Fruit fly (Drosophila melanogaster) whole organism, adult: ENCODE measurements around the gene CG15211.

Source experiments
- CG11617 ChIP-seq: fragments of 200-800 bp; sonication (Bioruptor generic); optimal IDR thresholded peaks from 2 replicates; lab custom pipeline; 2017; ENCODE audit warnings: mild to moderate bottlenecking, missing biosample characterization, missing genetic modification reagents, missing genetic modification characterization
- CG12768 ChIP-seq: fragments of 200-800 bp; sonication (Bioruptor generic); optimal IDR thresholded peaks from 2 replicates; lab custom pipeline; 2017; ENCODE audit warnings: missing biosample characterization, missing genetic modification characterization, mild to moderate bottlenecking, moderate library complexity, missing genetic modification reagents
- CG14711 ChIP-seq: fragments of 200-800 bp; sonication (Bioruptor generic); optimal IDR thresholded peaks from 2 replicates; lab custom pipeline; 2018; ENCODE audit warnings: missing biosample characterization, mild to moderate bottlenecking, missing genetic modification characterization, moderate library complexity
- CG1620 ChIP-seq: fragments of 200-800 bp; sonication (Bioruptor generic); optimal IDR thresholded peaks from 2 replicates; lab custom pipeline; 2016; ENCODE audit warnings: missing biosample characterization, missing genetic modification characterization
- CG33017 ChIP-seq: fragments of 200-800 bp; sonication (Bioruptor generic); optimal IDR thresholded peaks from 2 replicates; lab custom pipeline; 2018; ENCODE audit warnings: missing biosample characterization, mild to moderate bottlenecking, missing genetic modification characterization, moderate library complexity
- CG5204 ChIP-seq: fragments of 200-800 bp; sonication (Bioruptor generic); optimal IDR thresholded peaks from 2 replicates; lab custom pipeline; 2016; ENCODE audit warnings: missing biosample characterization, missing genetic modification characterization
- CG7045 ChIP-seq: fragments of 200-800 bp; sonication (Bioruptor generic); optimal IDR thresholded peaks from 2 replicates; lab custom pipeline; 2017; ENCODE audit warnings: missing biosample characterization, mild to moderate bottlenecking, missing genetic modification characterization
- CG7101 ChIP-seq: fragments of 200-800 bp; sonication (Bioruptor generic); optimal IDR thresholded peaks from 2 replicates; lab custom pipeline; 2018; ENCODE audit warnings: missing biosample characterization, mild to moderate bottlenecking, missing genetic modification characterization, moderate library complexity
- Clk ChIP-seq: fragments of 200-800 bp; sonication (Bioruptor generic); optimal IDR thresholded peaks from 2 replicates; lab custom pipeline; 2017; ENCODE audit warnings: missing biosample characterization, missing genetic modification characterization
- Crg-1 ChIP-seq: fragments of 200-800 bp; sonication (Bioruptor generic); optimal IDR thresholded peaks from 2 replicates; lab custom pipeline; 2016; ENCODE audit warnings: missing biosample characterization, missing genetic modification characterization
- Hr96 ChIP-seq: fragments of 200-800 bp; sonication (Bioruptor generic); optimal IDR thresholded peaks from 2 replicates; lab custom pipeline; 2016; ENCODE audit warnings: missing biosample characterization, missing genetic modification characterization
- Mnt ChIP-seq: fragments of 200-800 bp; sonication (Bioruptor generic); optimal IDR thresholded peaks from 2 replicates; lab custom pipeline; 2016; ENCODE audit warnings: missing biosample characterization, mild to moderate bottlenecking, missing genetic modification characterization
- bab1 ChIP-seq: fragments of 200-800 bp; sonication (Bioruptor generic); optimal IDR thresholded peaks from 3 replicates; lab custom pipeline; 2019; ENCODE audit warnings: missing biosample characterization, mild to moderate bottlenecking, missing genetic modification characterization, moderate library complexity
- cic ChIP-seq: fragments of 200-800 bp; sonication (Bioruptor generic); optimal IDR thresholded peaks from 2 replicates; lab custom pipeline; 2017; ENCODE audit warnings: missing biosample characterization, mild to moderate bottlenecking, missing genetic modification characterization, moderate library complexity
- cnc ChIP-seq, 2 experiments: fragments of >200 bp; optimal IDR thresholded peaks; 2 replicates each; lab custom pipeline; 2017
- kay ChIP-seq: fragments of 200-800 bp; sonication (Bioruptor generic); peaks from one replicate; lab custom pipeline; 2016; ENCODE audit warnings: missing biosample characterization, missing genetic modification characterization, borderline replicate concordance
- ovo ChIP-seq: fragments of 200-800 bp; sonication (Bioruptor generic); optimal IDR thresholded peaks from 2 replicates; lab custom pipeline; 2016; ENCODE audit warnings: missing biosample characterization, missing genetic modification characterization
- pad ChIP-seq: fragments of 200-800 bp; sonication (Bioruptor generic); optimal IDR thresholded peaks from 3 replicates; lab custom pipeline; 2017; ENCODE audit warnings: missing biosample characterization, missing genetic modification characterization, mild to moderate bottlenecking, moderate library complexity, missing genetic modification reagents
- tj ChIP-seq: fragments of 200-800 bp; sonication (Bioruptor generic); optimal IDR thresholded peaks from 3 replicates; lab custom pipeline; 2017; ENCODE audit warnings: missing biosample characterization, mild to moderate bottlenecking, missing genetic modification characterization, moderate library complexity
- toe ChIP-seq: fragments of 200-800 bp; sonication (Bioruptor generic); optimal IDR thresholded peaks from 2 replicates; lab custom pipeline; 2016; ENCODE audit warnings: missing biosample characterization, missing genetic modification characterization

The CG15211 gene

DNA sequence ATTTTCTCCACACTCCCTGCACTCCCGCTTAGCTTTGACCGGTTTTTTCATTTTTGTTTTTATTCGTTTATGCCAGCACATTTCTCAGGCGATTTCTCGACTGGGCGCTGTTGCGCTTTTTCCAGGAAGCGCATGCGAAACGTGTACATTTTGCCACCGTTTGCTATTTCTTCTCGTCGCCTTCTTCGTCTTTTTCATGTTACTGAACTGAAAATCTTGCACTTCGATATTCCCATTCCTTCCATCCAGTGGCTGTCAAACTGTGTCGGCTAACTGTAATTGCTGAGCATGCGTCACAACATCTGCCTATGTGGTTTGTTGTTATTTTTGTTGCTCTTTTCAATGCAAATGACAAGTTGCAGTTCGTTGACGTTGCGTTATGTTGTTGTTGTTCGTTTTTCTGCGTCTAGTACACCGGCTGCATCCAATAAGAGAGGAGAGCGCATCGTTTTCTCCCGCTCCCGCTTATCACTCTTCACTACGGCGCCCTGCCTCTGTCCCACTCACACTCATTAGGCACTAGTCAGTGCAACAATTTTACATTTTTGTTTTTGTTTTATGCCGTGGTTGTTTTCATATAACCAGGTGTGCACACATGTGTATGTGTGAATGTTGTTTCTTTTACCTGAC lies 29.6 kb downstream of the CG15211 start:
- no peak for TF ChIP-seq CG5204
- TF ChIP-seq CG7101 (tag; lab: Kevin White, UChicago) = no peak
- peak; percentile 7 for TF ChIP-seq cic
- no peak for TF ChIP-seq Clk (GFP tag; lab: Kevin White, UChicago)
- no peak for TF ChIP-seq CG14711 (tag; lab: Kevin White, UChicago)
- TF ChIP-seq bab1 (GFP tag; lab: Kevin White, UChicago) = no peak
- no peak for TF ChIP-seq Crg-1 (GFP tag; lab: Kevin White, UChicago)
- peak; percentile 99 for TF ChIP-seq tj (GFP tag; lab: Kevin White, UChicago)
- no peak for TF ChIP-seq toe (GFP tag; lab: Kevin White, UChicago)
- no peak for TF ChIP-seq CG12768 (GFP tag; lab: Kevin White, UChicago)
- TF ChIP-seq CG11617 (GFP tag; lab: Kevin White, UChicago) = no peak
- peak; percentile 78 for TF ChIP-seq ovo (GFP tag; lab: Kevin White, UChicago)
- peak; percentile 6 for TF ChIP-seq kay (GFP tag; lab: Kevin White, UChicago)
- peak; percentile 19 for TF ChIP-seq Mnt (GFP tag; lab: Kevin White, UChicago)
- TF ChIP-seq CG1620 (GFP tag; lab: Kevin White, UChicago) = no peak
- TF ChIP-seq pad = no peak
- no peak for TF ChIP-seq CG33017 (tag; lab: Kevin White, UChicago)
- TF ChIP-seq CG7045 (GFP tag; lab: Kevin White, UChicago) = no peak
- TF ChIP-seq cnc (optimal IDR thresholded peaks at IDR 0.05; lab: Kevin White, UChicago) = no peak
- no peak for TF ChIP-seq Hr96 (GFP tag; lab: Kevin White, UChicago)

DNA sequence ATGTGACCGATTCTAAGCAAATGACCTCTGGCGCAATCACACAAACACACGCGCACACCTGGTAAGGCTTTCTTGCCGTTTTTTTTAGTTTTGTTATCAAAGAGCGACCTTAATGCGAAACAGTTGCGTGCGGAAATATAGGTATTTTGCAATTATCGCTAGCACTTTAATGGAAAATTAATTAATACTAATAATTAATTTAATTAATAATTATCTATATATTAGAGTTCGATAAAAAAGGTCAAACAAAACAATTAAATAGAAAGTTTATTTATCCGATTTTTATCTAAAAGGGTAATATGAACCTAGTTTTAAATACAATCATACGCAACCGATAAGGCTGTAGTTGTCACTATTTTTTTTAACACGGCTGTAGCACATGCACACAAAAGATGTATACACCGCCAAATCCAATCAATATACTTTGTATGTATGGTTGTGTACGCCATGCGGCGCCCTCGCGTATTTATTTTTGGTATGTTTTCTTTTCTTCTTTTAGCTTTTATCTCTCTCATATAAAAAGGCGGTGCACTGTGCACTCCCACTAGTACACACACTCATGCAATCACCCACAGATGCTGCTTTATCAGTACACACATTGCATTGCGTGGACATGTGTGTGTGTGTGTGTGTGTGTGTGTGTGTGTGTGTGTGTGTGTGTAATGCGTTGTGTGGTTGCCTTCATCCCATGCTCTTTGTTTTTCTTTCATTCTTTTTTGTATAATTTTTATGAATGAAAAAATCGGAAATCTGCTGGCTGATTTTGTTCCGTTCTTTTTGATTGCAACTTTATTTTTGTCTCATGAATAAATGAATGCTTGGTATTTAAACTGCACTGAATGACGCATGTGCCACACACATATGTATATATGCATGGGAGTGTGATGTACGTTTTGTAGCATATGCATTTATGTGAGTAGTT lies 30.4 kb downstream of the CG15211 start:
- no peak for TF ChIP-seq tj (GFP tag; lab: Kevin White, UChicago)
- peak; percentile 75 for TF ChIP-seq CG14711 (tag; lab: Kevin White, UChicago)
- no peak for TF ChIP-seq Hr96 (GFP tag; lab: Kevin White, UChicago)
- TF ChIP-seq cnc (optimal IDR thresholded peaks at IDR 0.05; lab: Kevin White, UChicago) = no peak
- TF ChIP-seq ovo (GFP tag; lab: Kevin White, UChicago) = no peak
- TF ChIP-seq bab1 (GFP tag; lab: Kevin White, UChicago) = peak; percentile 18
- TF ChIP-seq Crg-1 (GFP tag; lab: Kevin White, UChicago) = no peak
- peak; percentile 89 for TF ChIP-seq kay (GFP tag; lab: Kevin White, UChicago)
- no peak for TF ChIP-seq toe (GFP tag; lab: Kevin White, UChicago)
- TF ChIP-seq CG7045 (GFP tag; lab: Kevin White, UChicago) = peak; percentile 22
- peak; percentile 26 for TF ChIP-seq CG11617 (GFP tag; lab: Kevin White, UChicago)
- no peak for TF ChIP-seq pad
- peak; percentile 67 for TF ChIP-seq CG33017 (tag; lab: Kevin White, UChicago)
- no peak for TF ChIP-seq cic
- no peak for TF ChIP-seq Mnt (GFP tag; lab: Kevin White, UChicago)
- no peak for TF ChIP-seq CG1620 (GFP tag; lab: Kevin White, UChicago)
- TF ChIP-seq CG12768 (GFP tag; lab: Kevin White, UChicago) = peak; percentile 5
- no peak for TF ChIP-seq Clk (GFP tag; lab: Kevin White, UChicago)
- no peak for TF ChIP-seq CG5204
- TF ChIP-seq CG7101 (tag; lab: Kevin White, UChicago) = peak; percentile 77

DNA sequence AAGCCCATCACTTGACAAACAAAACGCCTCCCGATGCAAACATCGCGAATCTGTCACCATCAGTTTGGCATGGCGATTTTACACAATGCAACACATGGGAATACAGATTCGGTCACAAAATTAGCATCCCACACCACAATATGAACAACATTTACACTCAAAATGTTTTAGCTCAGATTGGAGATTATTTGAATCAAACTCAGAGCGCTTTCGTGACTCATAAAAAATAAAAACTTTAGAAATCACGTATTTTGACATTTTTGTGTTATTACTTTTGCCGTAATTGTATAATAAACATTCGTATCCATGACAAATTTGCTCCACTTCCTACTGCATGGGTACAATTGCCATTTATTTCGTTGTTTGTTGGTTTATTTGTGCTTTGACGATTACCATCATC lies 31.7 kb downstream of the CG15211 start:
- no peak for TF ChIP-seq Crg-1 (GFP tag; lab: Kevin White, UChicago)
- no peak for TF ChIP-seq toe (GFP tag; lab: Kevin White, UChicago)
- no peak for TF ChIP-seq kay (GFP tag; lab: Kevin White, UChicago)
- no peak for TF ChIP-seq CG7045 (GFP tag; lab: Kevin White, UChicago)
- TF ChIP-seq Mnt (GFP tag; lab: Kevin White, UChicago) = no peak
- TF ChIP-seq CG14711 (tag; lab: Kevin White, UChicago) = no peak
- TF ChIP-seq CG12768 (GFP tag; lab: Kevin White, UChicago) = no peak
- TF ChIP-seq CG11617 (GFP tag; lab: Kevin White, UChicago) = no peak
- no peak for TF ChIP-seq cic
- no peak for TF ChIP-seq CG5204
- no peak for TF ChIP-seq ovo (GFP tag; lab: Kevin White, UChicago)
- no peak for TF ChIP-seq CG1620 (GFP tag; lab: Kevin White, UChicago)
- TF ChIP-seq Hr96 (GFP tag; lab: Kevin White, UChicago) = no peak
- no peak for TF ChIP-seq pad
- no peak for TF ChIP-seq bab1 (GFP tag; lab: Kevin White, UChicago)
- no peak for TF ChIP-seq CG7101 (tag; lab: Kevin White, UChicago)
- no peak for TF ChIP-seq CG33017 (tag; lab: Kevin White, UChicago)

DNA sequence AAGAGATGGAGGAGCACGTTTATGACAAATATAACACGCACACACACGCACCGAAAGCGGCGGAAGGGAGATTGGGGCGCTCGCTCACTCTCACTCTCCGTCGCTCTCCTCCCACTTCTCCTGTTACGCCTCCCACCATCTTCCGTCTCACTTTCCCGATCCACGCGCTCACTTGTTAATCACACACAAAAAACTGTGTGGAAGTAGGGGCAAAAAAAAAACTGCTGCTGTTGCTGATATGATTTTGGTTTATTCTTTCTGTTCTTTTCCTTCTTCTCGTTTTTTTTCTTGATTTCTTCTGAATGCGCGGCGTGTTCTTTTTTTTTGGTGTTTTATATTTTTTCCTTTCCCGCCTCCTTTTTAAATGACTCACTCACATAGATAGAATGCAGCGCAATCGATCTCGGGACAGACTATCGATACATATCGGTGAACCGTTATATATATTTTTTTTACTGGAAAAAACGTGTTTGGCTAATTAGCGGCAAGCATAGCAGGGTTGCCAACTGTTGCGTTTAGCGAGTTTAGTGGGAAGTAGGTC lies 33.4 kb downstream of the CG15211 start:
- TF ChIP-seq CG5204 = no peak
- TF ChIP-seq ovo (GFP tag; lab: Kevin White, UChicago) = peak; percentile 94
- no peak for TF ChIP-seq CG12768 (GFP tag; lab: Kevin White, UChicago)
- no peak for TF ChIP-seq Clk (GFP tag; lab: Kevin White, UChicago)
- peak; percentile 90 for TF ChIP-seq tj (GFP tag; lab: Kevin White, UChicago)
- no peak for TF ChIP-seq CG1620 (GFP tag; lab: Kevin White, UChicago)
- no peak for TF ChIP-seq CG11617 (GFP tag; lab: Kevin White, UChicago)
- TF ChIP-seq CG33017 (tag; lab: Kevin White, UChicago) = no peak
- TF ChIP-seq Hr96 (GFP tag; lab: Kevin White, UChicago) = no peak
- no peak for TF ChIP-seq CG7101 (tag; lab: Kevin White, UChicago)
- TF ChIP-seq cnc (optimal IDR thresholded peaks at IDR 0.05; lab: Kevin White, UChicago) = no peak
- no peak for TF ChIP-seq Crg-1 (GFP tag; lab: Kevin White, UChicago)
- TF ChIP-seq CG7045 (GFP tag; lab: Kevin White, UChicago) = no peak
- TF ChIP-seq CG14711 (tag; lab: Kevin White, UChicago) = peak; percentile 88
- peak; percentile 76 for TF ChIP-seq kay (GFP tag; lab: Kevin White, UChicago)
- TF ChIP-seq pad = peak; percentile 82
- no peak for TF ChIP-seq bab1 (GFP tag; lab: Kevin White, UChicago)
- peak; percentile 74 for TF ChIP-seq Mnt (GFP tag; lab: Kevin White, UChicago)
- TF ChIP-seq toe (GFP tag; lab: Kevin White, UChicago) = no peak
- no peak for TF ChIP-seq cic
